Worm (Caenorhabditis elegans): ENCODE results near the gene F20B6.6.
"Not testable (repeated sequence)": the region's sequence is repeated elsewhere in the genome, so short reads cannot be mapped to it uniquely, and the experiment has no call there.

Gene F20B6.6

DNA sequence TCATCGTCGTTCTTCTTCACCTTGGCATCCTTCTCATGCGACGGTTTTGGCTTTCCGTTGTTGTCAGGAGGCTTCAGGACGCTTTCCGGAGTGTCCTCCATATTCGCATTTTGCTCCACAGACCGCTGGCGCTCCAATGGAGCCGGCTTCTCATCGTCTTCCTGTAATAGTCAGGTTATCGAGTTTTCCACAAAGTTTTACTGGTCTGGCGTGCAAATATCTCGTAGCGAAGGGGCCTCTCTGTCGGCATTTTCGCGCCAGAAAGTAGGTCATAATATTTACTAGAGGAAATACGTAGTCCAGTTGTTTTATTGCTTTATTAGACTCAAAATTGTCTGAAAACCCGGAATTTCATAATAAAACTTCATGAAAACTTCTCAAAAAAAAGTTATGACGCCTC is at the start of gene F20B6.6:
F20B6.6 (minus strand) TSS at position 101 of the 400 bp plus-strand sequence.
- TF ChIP-seq ztf-23 (GFP tag; IDR thresholded peaks at IDR 0.05); med-1 (GFP tag; optimal IDR thresholded peaks at IDR 0.05; ENCODE audit: insufficient read depth); tab-1 (GFP tag; IDR thresholded peaks at IDR 0.05): not testable (repeated sequence)

DNA sequence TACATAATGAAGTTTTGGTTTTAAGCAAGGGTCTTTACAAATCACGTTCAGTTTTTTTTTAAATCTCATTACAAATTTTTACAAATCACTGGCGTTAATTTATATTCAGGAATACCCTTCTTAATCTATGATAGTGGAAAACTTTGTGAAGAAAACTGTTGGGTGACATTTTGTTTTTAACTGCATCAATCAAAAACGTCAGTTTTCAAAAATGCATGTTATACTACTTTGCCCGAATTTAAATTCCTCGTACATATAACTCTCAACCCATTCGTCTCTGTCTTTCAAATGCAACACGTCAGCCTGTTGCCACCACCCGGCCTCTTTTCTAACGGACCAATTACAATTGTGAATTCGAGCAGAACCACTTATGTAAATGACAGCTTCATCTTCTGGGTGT is 46.9 kb upstream of the F20B6.6 start, which contains the start of gene hlh-13:
hlh-13 (plus strand) TSS at position 301 of the 400 bp plus-strand sequence.
- TF ChIP-seq klf-2 (GFP tag; conservative IDR thresholded peaks at IDR 0.05) (no peak), cog-1 (tag; optimal IDR thresholded peaks at IDR 0.05) (no peak), med-1 (GFP tag; optimal IDR thresholded peaks at IDR 0.05; ENCODE audit: insufficient read depth) (no peak)

DNA sequence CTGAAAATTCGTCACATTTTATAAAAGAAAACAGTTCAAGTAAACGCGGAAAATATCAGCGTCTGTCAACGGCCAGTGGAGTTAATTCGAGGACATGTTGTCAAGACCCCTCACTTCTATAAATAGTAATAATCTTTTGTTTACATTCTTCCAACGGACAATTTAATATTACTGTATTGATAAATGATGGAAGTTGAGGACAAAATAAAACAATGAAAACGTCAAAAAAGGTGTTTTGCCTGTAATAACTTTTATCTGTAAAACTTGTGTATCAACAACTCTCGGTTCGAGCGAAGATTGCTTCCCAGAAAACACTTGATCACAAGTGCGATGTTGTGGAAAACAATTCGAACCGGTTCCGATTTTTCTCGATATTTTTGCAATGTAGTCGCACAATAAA is 46.4 kb upstream of the F20B6.6 start:
- no peak for TF ChIP-seq T22C8.4 (GFP tag; IDR thresholded peaks at IDR 0.05)
- TF ChIP-seq med-1 (GFP tag; optimal IDR thresholded peaks at IDR 0.05; ENCODE audit: insufficient read depth) = no peak
- TF ChIP-seq ref-1 (GFP tag; conservative IDR thresholded peaks at IDR 0.05) = no peak
- no peak for TF ChIP-seq ztf-29 (GFP tag; IDR thresholded peaks at IDR 0.05)
- TF ChIP-seq tab-1 (GFP tag; IDR thresholded peaks at IDR 0.05) = no peak
- no peak for TF ChIP-seq ztf-23 (GFP tag; IDR thresholded peaks at IDR 0.05)
- no peak for TF ChIP-seq flt-1 (GFP tag; IDR thresholded peaks at IDR 0.05)
- no peak for TF ChIP-seq cog-1 (tag; optimal IDR thresholded peaks at IDR 0.05)
- TF ChIP-seq klf-2 (GFP tag; conservative IDR thresholded peaks at IDR 0.05) = no peak

DNA sequence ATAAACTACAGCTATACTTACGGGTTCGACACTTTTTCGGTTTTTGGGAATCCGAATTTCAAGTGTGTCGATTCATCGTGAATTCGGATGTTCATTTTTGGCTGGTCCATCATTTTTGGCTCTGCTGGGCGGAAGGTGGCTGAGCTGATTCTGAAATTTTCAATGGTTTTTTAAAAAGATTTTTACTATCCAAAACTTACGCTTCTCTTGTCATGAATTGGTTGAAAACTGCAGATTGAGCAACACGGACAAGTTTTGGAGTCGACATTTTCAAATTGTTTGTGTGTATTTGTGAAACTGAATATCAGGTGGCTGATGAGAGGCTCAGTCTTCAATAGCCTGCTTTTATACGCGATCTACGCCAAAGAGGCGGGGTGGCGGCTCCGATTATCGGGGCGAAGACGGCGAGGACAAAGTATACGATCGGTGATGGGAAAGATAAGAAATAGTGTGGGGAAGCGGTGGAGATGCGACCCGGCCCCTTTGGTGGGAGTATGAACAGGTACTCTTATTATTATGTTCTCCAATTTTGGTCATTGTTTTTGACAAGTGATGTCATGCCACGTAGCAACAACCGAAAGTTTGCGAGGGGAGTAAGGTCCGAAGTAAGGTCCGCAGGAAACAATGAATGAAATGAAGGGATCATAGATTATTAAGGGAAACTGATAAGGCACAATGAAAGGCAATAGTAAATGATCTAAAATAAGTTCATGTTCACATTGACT is 45.0 kb upstream of the F20B6.6 start, which contains the start of gene F48D6.4:
F48D6.4 (minus strand) TSS at position 346 of the 725 bp plus-strand sequence.
- TF ChIP-seq T22C8.4 (GFP tag; IDR thresholded peaks at IDR 0.05) = no peak
- no peak for TF ChIP-seq ztf-29 (GFP tag; IDR thresholded peaks at IDR 0.05)
- no peak for TF ChIP-seq med-1 (GFP tag; optimal IDR thresholded peaks at IDR 0.05; ENCODE audit: insufficient read depth)
- TF ChIP-seq ref-1 (GFP tag; conservative IDR thresholded peaks at IDR 0.05) = no peak
- no peak for TF ChIP-seq klf-2 (GFP tag; conservative IDR thresholded peaks at IDR 0.05)
- TF ChIP-seq cog-1 (tag; optimal IDR thresholded peaks at IDR 0.05) = no peak
- no peak for TF ChIP-seq ztf-23 (GFP tag; IDR thresholded peaks at IDR 0.05)
- no peak for TF ChIP-seq tab-1 (GFP tag; IDR thresholded peaks at IDR 0.05)
- TF ChIP-seq flt-1 (GFP tag; IDR thresholded peaks at IDR 0.05) = no peak

DNA sequence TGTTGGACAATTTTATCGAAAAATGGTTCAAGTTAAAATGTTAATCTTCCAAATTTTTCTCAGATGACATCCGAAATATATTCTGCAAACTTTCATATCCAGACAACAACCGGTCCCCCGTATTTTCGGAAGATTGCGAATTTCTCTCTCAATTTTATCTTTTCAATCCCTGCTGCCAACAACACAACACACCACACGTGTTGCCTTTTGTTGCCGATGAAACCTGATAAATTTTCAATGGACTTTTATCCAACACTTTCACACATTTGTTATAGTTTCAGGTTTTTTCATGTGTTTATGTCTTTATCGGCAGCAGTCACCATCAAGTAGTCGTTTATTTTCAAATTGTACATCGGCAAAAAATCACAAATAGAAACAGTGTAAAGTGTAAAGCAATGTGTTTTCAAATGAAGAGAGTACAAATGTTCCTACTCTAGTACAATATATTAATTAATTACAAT is 44.3 kb upstream of the F20B6.6 start:
- TF ChIP-seq ztf-23 (GFP tag; IDR thresholded peaks at IDR 0.05) (0 out of 2 replicates have a peak, but pooled peaks have one; percentile 24), T22C8.4 (GFP tag; IDR thresholded peaks at IDR 0.05) (no peak)

DNA sequence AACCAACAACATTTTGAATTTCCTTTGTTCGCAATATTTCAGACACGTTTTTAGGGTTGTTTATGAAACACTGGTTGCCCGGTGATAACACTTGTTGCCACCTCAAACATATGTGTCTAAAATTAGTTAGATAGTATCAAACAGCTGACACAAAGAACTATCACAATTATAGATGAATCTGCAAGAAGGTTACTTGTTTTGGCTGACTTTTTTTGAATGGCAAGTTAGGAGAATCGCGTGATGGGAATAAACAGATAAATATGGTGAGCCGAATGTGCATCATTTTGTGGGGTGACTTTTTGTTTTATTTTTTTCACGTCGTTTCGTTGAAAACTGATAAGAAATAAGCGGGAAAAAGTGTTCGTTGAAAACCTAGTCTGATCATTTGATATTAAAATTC is 43.1 kb upstream of the F20B6.6 start:
- TF ChIP-seq tab-1 (GFP tag; IDR thresholded peaks at IDR 0.05) = no peak
- no peak for TF ChIP-seq T22C8.4 (GFP tag; IDR thresholded peaks at IDR 0.05)
- TF ChIP-seq cog-1 (tag; optimal IDR thresholded peaks at IDR 0.05) = no peak
- TF ChIP-seq med-1 (GFP tag; optimal IDR thresholded peaks at IDR 0.05; ENCODE audit: insufficient read depth) = no peak
- no peak for TF ChIP-seq klf-2 (GFP tag; conservative IDR thresholded peaks at IDR 0.05)
- no peak for TF ChIP-seq ref-1 (GFP tag; conservative IDR thresholded peaks at IDR 0.05)
- TF ChIP-seq ztf-23 (GFP tag; IDR thresholded peaks at IDR 0.05) = no peak
- TF ChIP-seq flt-1 (GFP tag; IDR thresholded peaks at IDR 0.05) = no peak
- TF ChIP-seq ztf-29 (GFP tag; IDR thresholded peaks at IDR 0.05) = no peak

DNA sequence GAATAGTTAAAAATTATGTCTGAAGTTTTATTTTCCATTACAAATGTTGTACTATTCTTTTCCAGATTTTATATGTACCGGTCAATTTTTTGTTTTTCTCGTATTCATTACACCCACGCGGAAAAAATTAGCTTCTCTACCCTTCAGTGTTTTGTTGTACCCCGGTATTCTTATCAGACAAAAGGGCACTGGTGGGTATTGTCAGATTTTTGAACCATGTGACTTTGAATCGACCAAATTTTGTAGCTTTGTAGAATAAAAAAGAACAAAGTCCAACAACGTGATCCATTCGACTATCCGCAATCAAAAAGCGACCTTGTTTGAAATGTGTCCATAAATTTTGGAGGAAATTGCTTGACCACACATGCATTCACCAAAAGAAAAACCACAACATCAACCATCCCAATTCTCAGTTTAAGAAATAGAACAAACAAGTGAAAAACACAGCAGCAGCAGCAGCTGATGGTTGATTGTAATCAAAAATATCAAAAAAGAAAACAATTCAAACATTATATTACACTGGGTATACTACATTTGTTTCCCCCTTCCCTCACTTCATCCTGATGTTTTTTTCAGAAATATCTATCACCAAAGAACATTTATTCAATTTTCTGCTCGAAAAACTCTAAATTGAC is 42.6 kb upstream of the F20B6.6 start:
- TF ChIP-seq T22C8.4 (GFP tag; IDR thresholded peaks at IDR 0.05) (no peak), ref-1 (GFP tag; conservative IDR thresholded peaks at IDR 0.05) (no peak), med-1 (GFP tag; optimal IDR thresholded peaks at IDR 0.05; ENCODE audit: insufficient read depth) (no peak), tab-1 (GFP tag; IDR thresholded peaks at IDR 0.05) (no peak), ztf-29 (GFP tag; IDR thresholded peaks at IDR 0.05) (no peak), flt-1 (GFP tag; IDR thresholded peaks at IDR 0.05) (no peak), cog-1 (tag; optimal IDR thresholded peaks at IDR 0.05) (no peak), ztf-23 (GFP tag; IDR thresholded peaks at IDR 0.05) (no peak), klf-2 (GFP tag; conservative IDR thresholded peaks at IDR 0.05) (no peak)

DNA sequence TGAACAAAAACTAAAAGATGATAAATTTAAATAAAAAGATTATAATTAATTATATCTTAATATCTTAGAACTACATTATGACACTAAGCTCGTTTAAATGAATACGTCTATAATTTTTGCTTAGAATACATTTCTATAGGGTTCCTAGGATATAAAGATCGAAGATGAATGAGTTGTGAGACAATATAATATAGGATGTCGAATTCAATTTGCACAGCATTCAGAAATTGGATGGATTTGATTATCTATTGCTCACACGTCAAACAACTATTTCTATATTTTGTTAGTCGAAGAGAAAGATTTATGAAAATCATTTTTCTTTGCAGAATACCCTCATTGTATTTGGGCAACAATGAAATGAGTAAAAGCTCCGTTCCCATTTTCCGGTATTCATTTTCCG is 37.0 kb upstream of the F20B6.6 start:
- no peak for TF ChIP-seq ztf-23 (GFP tag; IDR thresholded peaks at IDR 0.05)

DNA sequence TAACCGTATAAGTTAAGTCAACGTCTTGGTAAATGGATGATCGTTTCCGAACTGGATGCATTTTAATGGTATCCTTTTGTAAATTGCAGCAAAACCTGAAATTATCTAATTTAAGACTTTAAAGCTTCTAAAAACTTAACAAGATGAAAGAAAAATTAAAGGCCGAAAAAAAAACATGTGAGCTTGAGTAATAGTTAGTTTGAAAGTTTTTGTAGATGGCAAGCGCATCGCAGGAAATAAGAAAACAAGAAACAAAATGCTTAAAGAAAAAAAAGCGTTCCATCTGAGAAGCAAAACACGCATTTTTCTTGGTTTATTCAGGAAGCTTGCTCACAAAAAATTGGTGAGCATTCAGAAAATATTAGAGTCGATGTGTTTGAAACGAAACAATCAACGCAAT is 33.7 kb upstream of the F20B6.6 start, which contains the start of gene rab-37:
rab-37 (minus strand) TSS at position 101 of the 400 bp plus-strand sequence.
- no peak for TF ChIP-seq ref-1 (GFP tag; conservative IDR thresholded peaks at IDR 0.05)
- TF ChIP-seq cog-1 (tag; optimal IDR thresholded peaks at IDR 0.05) = no peak
- TF ChIP-seq ztf-29 (GFP tag; IDR thresholded peaks at IDR 0.05) = no peak
- TF ChIP-seq T22C8.4 (GFP tag; IDR thresholded peaks at IDR 0.05) = no peak
- TF ChIP-seq klf-2 (GFP tag; conservative IDR thresholded peaks at IDR 0.05) = no peak
- TF ChIP-seq tab-1 (GFP tag; IDR thresholded peaks at IDR 0.05) = no peak
- TF ChIP-seq med-1 (GFP tag; optimal IDR thresholded peaks at IDR 0.05; ENCODE audit: insufficient read depth) = no peak
- no peak for TF ChIP-seq ztf-23 (GFP tag; IDR thresholded peaks at IDR 0.05)
- no peak for TF ChIP-seq flt-1 (GFP tag; IDR thresholded peaks at IDR 0.05)

DNA sequence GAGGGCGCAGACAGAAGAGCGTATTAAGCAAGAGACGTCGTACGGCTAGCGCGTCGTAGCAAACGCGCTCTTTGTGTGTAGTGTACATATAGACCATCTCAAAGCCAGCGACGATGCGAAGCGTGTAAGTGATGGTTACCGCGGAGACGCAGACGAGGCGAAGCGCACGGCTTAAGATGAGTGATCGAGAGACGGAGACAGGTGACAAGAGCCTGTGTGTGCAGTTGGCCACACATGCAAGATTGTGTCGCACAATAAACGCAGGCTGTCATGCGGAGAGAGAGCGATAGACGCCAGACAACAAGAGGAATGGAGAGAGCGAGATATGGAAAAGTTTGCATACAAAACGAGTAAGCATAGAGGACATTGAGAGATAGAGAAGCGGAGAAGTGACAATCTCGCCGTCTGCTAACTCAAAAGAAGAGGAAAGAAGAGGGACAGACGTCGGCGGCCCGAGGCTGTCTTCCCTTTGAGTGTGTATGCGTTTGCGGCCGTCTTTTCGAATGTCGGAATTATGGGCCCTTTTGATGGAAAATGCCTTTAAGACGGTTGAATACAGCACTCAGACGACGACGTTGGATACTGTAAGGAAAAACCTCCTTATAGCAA is 20.9 kb upstream of the F20B6.6 start:
- no peak for TF ChIP-seq flt-1 (GFP tag; IDR thresholded peaks at IDR 0.05)
- no peak for TF ChIP-seq T22C8.4 (GFP tag; IDR thresholded peaks at IDR 0.05)
- peak; percentile 36 for TF ChIP-seq cog-1 (tag; optimal IDR thresholded peaks at IDR 0.05)
- TF ChIP-seq klf-2 (GFP tag; conservative IDR thresholded peaks at IDR 0.05) = no peak
- no peak for TF ChIP-seq tab-1 (GFP tag; IDR thresholded peaks at IDR 0.05)
- peak; percentile 96 for TF ChIP-seq ztf-29 (GFP tag; IDR thresholded peaks at IDR 0.05)
- no peak for TF ChIP-seq ref-1 (GFP tag; conservative IDR thresholded peaks at IDR 0.05)
- no peak for TF ChIP-seq med-1 (GFP tag; optimal IDR thresholded peaks at IDR 0.05; ENCODE audit: insufficient read depth)
- 0 out of 2 replicates have a peak, but pooled peaks have one; percentile 45 for TF ChIP-seq ztf-23 (GFP tag; IDR thresholded peaks at IDR 0.05)

Measured in whole organism, midembryonic.